Worm (Caenorhabditis elegans) whole organism, midembryonic: ENCODE measurements around the gene F54F7.6.

Experiments used
- cog-1 ChIP-seq: sonication (generic microtip); optimal IDR thresholded peaks from 2 replicates; lab custom pipeline; 2016; ENCODE audit warnings: missing genetic modification characterization, missing compliant biosample characterization
- flt-1 ChIP-seq: fragments of 200-800 bp; sonication (Bioruptor generic); IDR thresholded peaks from 2 replicates; pipeline ENCODE4 v1.3.6; 2022; ENCODE audit warnings: missing genetic modification characterization, missing compliant biosample characterization
- klf-2 ChIP-seq: fragments of 200-800 bp; sonication (Bioruptor generic); conservative IDR thresholded peaks from 2 replicates; pipeline ENCODE4 v1.3.6; 2022; ENCODE audit warnings: missing genetic modification reagents, missing genetic modification characterization, missing compliant biosample characterization
- ref-1 ChIP-seq: fragments of 200-800 bp; sonication (Bioruptor generic); conservative IDR thresholded peaks from 2 replicates; pipeline ENCODE4 v1.3.6; 2022; ENCODE audit warnings: missing genetic modification reagents, missing genetic modification characterization, missing compliant biosample characterization
- tab-1 ChIP-seq: fragments of 200-800 bp; sonication (Bioruptor generic); IDR thresholded peaks from 2 replicates; pipeline ENCODE4 v1.3.6; 2022; ENCODE audit warnings: missing genetic modification characterization, missing compliant biosample characterization
- ztf-23 ChIP-seq: fragments of 200-800 bp; sonication (Bioruptor generic); IDR thresholded peaks from 2 replicates; pipeline ENCODE4 v1.3.6; 2022; ENCODE audit warnings: missing genetic modification reagents, missing genetic modification characterization, missing compliant biosample characterization
- ztf-29 ChIP-seq: fragments of 200-800 bp; sonication (Bioruptor generic); IDR thresholded peaks from 2 replicates; pipeline ENCODE4 v1.3.6; 2022; ENCODE audit warnings: missing genetic modification reagents, missing genetic modification characterization, missing compliant biosample characterization

F54F7.6 gene

ce11 chrX:11913824-11914223, 48.6 kb downstream of the F54F7.6 start, which contains the start of gene Y62H9A.12:
Y62H9A.12 (plus strand) TSS chrX:11914124.
- no peak for TF ChIP-seq cog-1 (tag; lab: Kevin White, UChicago)
- no peak for TF ChIP-seq ref-1 (GFP tag; lab: Robert Waterston, UW)
- no peak for TF ChIP-seq ztf-23
- no peak for TF ChIP-seq klf-2
- no peak for TF ChIP-seq ztf-29
- no peak for TF ChIP-seq tab-1 (GFP tag; lab: Robert Waterston, UW)
- TF ChIP-seq flt-1 (GFP tag; lab: Robert Waterston, UW): no peak
